Worm (Caenorhabditis elegans): Measurements from ENCODE around the gene W07B8.4.

W07B8.4 gene

ce11 chrV:1084016-1084415, 47.7 kb downstream of the W07B8.4 start, which contains the start of gene Y50D4B.6:
Y50D4B.6 (plus strand) TSS chrV:1084316.
- TF ChIP-seq lin-14 (GFP tag; optimal IDR thresholded peaks at IDR 0.05), result no peak
- TF ChIP-seq isw-1 (GFP tag; IDR thresholded peaks at IDR 0.05), result no peak
- TF ChIP-seq mab-9 (GFP tag; IDR thresholded peaks at IDR 0.05), result no peak
- TF ChIP-seq tbx-2 (tag; optimal IDR thresholded peaks at IDR 0.05), result no peak
- TF ChIP-seq efl-1 (optimal IDR thresholded peaks at IDR 0.05), result no peak
- no peak for TF ChIP-seq efl-1 (GFP tag; optimal IDR thresholded peaks at IDR 0.05 in 1 of 2)
- no peak for TF ChIP-seq dsc-1 (tag; optimal IDR thresholded peaks at IDR 0.05)
